Fruit fly (Drosophila melanogaster): Measurements from ENCODE around the gene CG7203.
"Not testable (repeated sequence)": the region's sequence is repeated elsewhere in the genome, so short reads cannot be mapped to it uniquely, and the experiment has no call there.

dm6 chr2L:7738709-7739108 lies 14.3 kb downstream of the CG7203 start, which contains the start of gene CG31904:
- not testable (repeated sequence) for TF ChIP-seq CTCF, CG8478 (optimal IDR thresholded peaks at IDR 0.05)

All from S2 (cell line).